Worm (Caenorhabditis elegans) whole organism, L4 larva: ENCODE results near the gene C45G9.12.
"Not testable (repeated sequence)": the region's sequence is repeated elsewhere in the genome, so short reads cannot be mapped to it uniquely, and the experiment has no call there.

ENCODE experiments used
- ceh-82 ChIP-seq: sonication (generic microtip); optimal IDR thresholded peaks from 2 replicates; lab custom pipeline; 2017; ENCODE audit warnings: missing biosample characterization, missing genetic modification characterization
- egl-27 ChIP-seq: sonication (generic microtip); optimal IDR thresholded peaks from 3 replicates; lab custom pipeline; 2017; ENCODE audit warnings: missing biosample characterization, missing genetic modification reagents, missing genetic modification characterization
- lin-13 ChIP-seq: fragments of 150-350 bp; optimal IDR thresholded peaks from 2 replicates; lab custom pipeline; 2014; ENCODE audit warnings: missing biosample characterization, missing genetic modification reagents, missing genetic modification characterization
- lin-15B ChIP-seq: fragments of 150-350 bp; sonication (generic microtip); optimal IDR thresholded peaks from 3 replicates; lab custom pipeline; 2014; ENCODE audit warnings: missing biosample characterization, missing genetic modification characterization
- mxl-3 ChIP-seq: fragments of 200-800 bp; sonication (Bioruptor generic); optimal IDR thresholded peaks from 2 replicates; lab custom pipeline; 2018; ENCODE audit warnings: mild to moderate bottlenecking, missing genetic modification characterization, missing compliant biosample characterization
- snpc-4 ChIP-seq: fragments of 150-350 bp; optimal IDR thresholded peaks from 2 replicates; lab custom pipeline; 2014; ENCODE audit warnings: missing biosample characterization, missing genetic modification characterization
- unc-130 ChIP-seq: sonication (generic microtip); optimal IDR thresholded peaks from 2 replicates; lab custom pipeline; 2016; ENCODE audit warnings: missing genetic modification reagents, missing genetic modification characterization, missing compliant biosample characterization

DNA sequence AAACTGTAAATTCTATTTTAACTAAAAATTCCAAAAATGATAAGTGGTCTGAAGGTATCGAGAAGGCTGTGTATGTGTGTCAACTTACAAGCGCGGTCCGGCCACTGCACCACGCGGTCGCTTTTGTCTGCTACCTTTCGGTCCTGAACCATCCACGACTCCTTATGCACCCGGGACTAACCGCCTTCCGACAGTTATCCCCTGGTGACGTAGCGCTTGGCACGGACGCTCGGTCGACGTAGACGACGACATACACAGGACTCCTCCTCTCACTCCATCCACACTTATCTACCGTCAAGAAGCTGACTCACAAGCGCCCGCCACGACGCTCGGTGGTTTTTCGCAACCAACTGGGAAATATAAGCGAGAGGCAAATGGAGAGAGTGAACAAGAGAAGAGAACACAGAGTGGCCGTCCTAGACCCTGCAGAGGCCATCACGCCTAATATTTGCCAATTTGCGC lies 40.0 kb downstream of the C45G9.12 start:
- not testable (repeated sequence) for TF ChIP-seq lin-15B (tag; lab: Kevin White, UChicago); ceh-82 (tag; lab: Kevin White, UChicago); snpc-4 (tag; lab: Kevin White, UChicago); egl-27
- peak; percentile 63 for TF ChIP-seq lin-13 (GFP tag; lab: Kevin White, UChicago)
- TF ChIP-seq mxl-3, result peak; percentile 91
- TF ChIP-seq unc-130 (GFP tag; lab: Kevin White, UChicago), result peak; percentile 69
